Worm (Caenorhabditis elegans) whole organism, L1 larva: ENCODE measurements around the gene pqn-39.
A peak's percentile ranks its signal among the peaks of the same experiment; 100 is the strongest.

Source experiments
- F16B12.6 ChIP-seq: fragments of 150-350 bp; optimal IDR thresholded peaks from 2 replicates; lab custom pipeline; 2014; ENCODE audit warnings: missing biosample characterization, missing genetic modification characterization
- aha-1 ChIP-seq: fragments of 150-350 bp; optimal IDR thresholded peaks from 2 replicates; lab custom pipeline; 2014; ENCODE audit warnings: missing biosample characterization, missing genetic modification characterization
- aly-2 ChIP-seq: fragments of 150-350 bp; optimal IDR thresholded peaks from 2 replicates; lab custom pipeline; 2014; ENCODE audit warnings: missing biosample characterization, missing genetic modification characterization
- ama-1 ChIP-seq: fragments of 150-350 bp; optimal IDR thresholded peaks from 2 replicates; lab custom pipeline; 2014
- blmp-1 ChIP-seq: fragments of 150-350 bp; optimal IDR thresholded peaks from 2 replicates; lab custom pipeline; 2014; ENCODE audit warnings: missing biosample characterization, missing genetic modification characterization
- ceh-8 ChIP-seq: fragments of 200-800 bp; sonication (Bioruptor generic); optimal IDR thresholded peaks from 2 replicates; lab custom pipeline; 2018; ENCODE audit warnings: mild to moderate bottlenecking, missing genetic modification characterization, moderate library complexity, missing compliant biosample characterization
- ceh-82 ChIP-seq, 3 experiments: fragments of 150-350 bp in 1 of 3; sonication (generic microtip) in 2 of 3; optimal IDR thresholded peaks; 2 replicates each; lab custom pipeline; 2014 to 2017; ENCODE audit warnings: missing biosample characterization in 3 of 3, missing genetic modification characterization in 3 of 3
- dpl-1 ChIP-seq, 3 experiments: fragments of 150-350 bp in 2 of 3; sonication (generic microtip) in 1 of 3; optimal IDR thresholded peaks; 2 replicates each; lab custom pipeline; 2014 to 2017; ENCODE audit warnings: missing biosample characterization in 3 of 3, missing genetic modification characterization in 3 of 3, missing genetic modification reagents in 3 of 3
- dsc-1 ChIP-seq: sonication (generic microtip); optimal IDR thresholded peaks from 2 replicates; lab custom pipeline; 2016; ENCODE audit warnings: mild to moderate bottlenecking, missing genetic modification characterization, missing compliant biosample characterization
- efl-1 ChIP-seq, 4 experiments: fragments of 150-350 bp; optimal IDR thresholded peaks in 3 of 4; peaks in 1 of 4; 1 replicate in 1 of 4; 2 replicates in 3 of 4; lab custom pipeline; 2014; ENCODE audit warnings: missing biosample characterization in 2 of 4, missing genetic modification characterization in 2 of 4, missing genetic modification reagents in 2 of 4
- efl-3 ChIP-seq: fragments of 200-800 bp; sonication (Bioruptor generic); optimal IDR thresholded peaks from 2 replicates; lab custom pipeline; 2018; ENCODE audit warnings: mild to moderate bottlenecking, missing genetic modification characterization, missing compliant biosample characterization
- egl-27 ChIP-seq, 2 experiments: fragments of 150-350 bp in 1 of 2; sonication (generic microtip); optimal IDR thresholded peaks; 3 replicates each; lab custom pipeline; 2017 to 2018; ENCODE audit warnings: missing biosample characterization in 2 of 2, missing genetic modification characterization in 2 of 2, missing genetic modification reagents in 2 of 2
- elt-2 ChIP-seq: sonication (generic microtip); optimal IDR thresholded peaks from 2 replicates; lab custom pipeline; 2016; ENCODE audit warnings: missing genetic modification characterization, mild to moderate bottlenecking, inconsistent platforms, missing compliant biosample characterization, missing genetic modification reagents
- elt-3 ChIP-seq, 6 experiments: fragments of 150-350 bp in 1 of 6; sonication (generic microtip); optimal IDR thresholded peaks; 2 replicates each; lab custom pipeline; 2017 to 2018; ENCODE audit warnings: missing biosample characterization in 6 of 6, missing genetic modification characterization in 6 of 6, inconsistent platforms in 1 of 6
- ets-5 ChIP-seq: fragments of 200-800 bp; sonication (Bioruptor generic); IDR thresholded peaks from 2 replicates; pipeline ENCODE4 v1.3.6; 2022; ENCODE audit warnings: missing genetic modification characterization, missing compliant biosample characterization
- fkh-8 ChIP-seq: sonication (generic microtip); optimal IDR thresholded peaks from 2 replicates; lab custom pipeline; 2016; ENCODE audit warnings: mild to moderate bottlenecking, missing genetic modification characterization, missing compliant biosample characterization
- grh-1 ChIP-seq: fragments of 200-800 bp; sonication (Bioruptor generic); IDR thresholded peaks from 2 replicates; pipeline ENCODE4 v1.3.6; 2022; ENCODE audit warnings: missing genetic modification reagents, missing genetic modification characterization, missing compliant biosample characterization
- hpl-2 ChIP-seq: fragments of 150-350 bp; optimal IDR thresholded peaks from 2 replicates; lab custom pipeline; 2014; ENCODE audit warnings: missing biosample characterization, missing genetic modification reagents, missing genetic modification characterization
- isw-1 ChIP-seq: fragments of 200-800 bp; sonication (Bioruptor generic); IDR thresholded peaks from 2 replicates; pipeline ENCODE4 v1.3.6; 2022; ENCODE audit warnings: missing genetic modification characterization, missing compliant biosample characterization
- lin-14 ChIP-seq: fragments of 200-800 bp; sonication (Bioruptor generic); optimal IDR thresholded peaks from 2 replicates; lab custom pipeline; 2018; ENCODE audit warnings: mild to moderate bottlenecking, missing genetic modification characterization, moderate library complexity, missing compliant biosample characterization
- lin-15B ChIP-seq: fragments of 150-350 bp; sonication (generic microtip); optimal IDR thresholded peaks from 3 replicates; lab custom pipeline; 2014; ENCODE audit warnings: missing biosample characterization, missing genetic modification characterization
- lin-35 ChIP-seq, 2 experiments: fragments of 150-350 bp; optimal IDR thresholded peaks; 2 replicates each; lab custom pipeline; 2014; ENCODE audit warnings: missing biosample characterization in 2 of 2, missing genetic modification characterization in 2 of 2, missing genetic modification reagents in 2 of 2
- lin-39 ChIP-seq: fragments of 150-350 bp; optimal IDR thresholded peaks from 2 replicates; lab custom pipeline; 2014; ENCODE audit warnings: missing biosample characterization, missing genetic modification reagents, missing genetic modification characterization
- mdl-1 ChIP-seq, 2 experiments: fragments of 150-350 bp; optimal IDR thresholded peaks; 2 replicates each; lab custom pipeline; 2014 to 2017; ENCODE audit warnings: missing biosample characterization in 2 of 2, missing genetic modification characterization in 2 of 2, inconsistent platforms in 1 of 2
- nhr-11 ChIP-seq: fragments of 150-350 bp; optimal IDR thresholded peaks from 2 replicates; lab custom pipeline; 2014; ENCODE audit warnings: missing biosample characterization, missing genetic modification characterization
- nhr-28 ChIP-seq: fragments of 150-350 bp; optimal IDR thresholded peaks from 2 replicates; lab custom pipeline; 2014; ENCODE audit warnings: missing biosample characterization, missing genetic modification characterization
- nhr-76 ChIP-seq: sonication (generic microtip); optimal IDR thresholded peaks from 2 replicates; lab custom pipeline; 2017; ENCODE audit warnings: missing biosample characterization, missing genetic modification characterization
- pag-3 ChIP-seq: sonication (generic microtip); optimal IDR thresholded peaks from 2 replicates; lab custom pipeline; 2017; ENCODE audit warnings: missing genetic modification characterization, mild to moderate bottlenecking, missing compliant biosample characterization, antibody characterized with exemption, borderline replicate concordance; ENCODE audit not compliant: insufficient read depth
- pqm-1 ChIP-seq: sonication (generic microtip); optimal IDR thresholded peaks from 3 replicates; lab custom pipeline; 2017; ENCODE audit warnings: missing biosample characterization, missing genetic modification characterization
- rnt-1 ChIP-seq: sonication (generic microtip); optimal IDR thresholded peaks from 2 replicates; lab custom pipeline; 2016; ENCODE audit warnings: mild to moderate bottlenecking, missing genetic modification characterization, moderate library complexity, missing compliant biosample characterization
- skn-1 ChIP-seq: fragments of 150-350 bp; optimal IDR thresholded peaks from 2 replicates; lab custom pipeline; 2014; ENCODE audit warnings: missing biosample characterization, missing genetic modification characterization
- snpc-4 ChIP-seq: fragments of 150-350 bp; optimal IDR thresholded peaks from 2 replicates; lab custom pipeline; 2014; ENCODE audit warnings: missing biosample characterization, missing genetic modification characterization
- snu-23 ChIP-seq: sonication (generic microtip); optimal IDR thresholded peaks from 2 replicates; lab custom pipeline; 2016; ENCODE audit warnings: missing genetic modification characterization, missing compliant biosample characterization
- sox-4 ChIP-seq: sonication (generic microtip); optimal IDR thresholded peaks from 2 replicates; lab custom pipeline; 2016; ENCODE audit warnings: missing genetic modification characterization, missing compliant biosample characterization
- sptf-1 ChIP-seq: fragments of 150-350 bp; optimal IDR thresholded peaks from 2 replicates; lab custom pipeline; 2014; ENCODE audit warnings: missing biosample characterization, missing genetic modification characterization
- sup-37 ChIP-seq: fragments of 200-800 bp; sonication (Bioruptor generic); optimal IDR thresholded peaks from 2 replicates; lab custom pipeline; 2018; ENCODE audit warnings: mild to moderate bottlenecking, missing genetic modification characterization, missing compliant biosample characterization
- swsn-7 ChIP-seq: sonication (generic microtip); optimal IDR thresholded peaks from 2 replicates; lab custom pipeline; 2016; ENCODE audit warnings: missing genetic modification characterization, missing compliant biosample characterization
- tbx-2 ChIP-seq: sonication (generic microtip); optimal IDR thresholded peaks from 2 replicates; lab custom pipeline; 2016; ENCODE audit warnings: missing genetic modification characterization, missing compliant biosample characterization
- unc-30 ChIP-seq: sonication (generic microtip); optimal IDR thresholded peaks from 2 replicates; lab custom pipeline; 2017; ENCODE audit warnings: missing biosample characterization, missing genetic modification characterization
- unc-62 ChIP-seq: fragments of 150-350 bp; optimal IDR thresholded peaks from 2 replicates; lab custom pipeline; 2014; ENCODE audit warnings: missing biosample characterization, missing genetic modification reagents, missing genetic modification characterization
- xbp-1 ChIP-seq: sonication (generic microtip); optimal IDR thresholded peaks from 2 replicates; lab custom pipeline; 2016; ENCODE audit warnings: missing genetic modification characterization, missing compliant biosample characterization
- zag-1 ChIP-seq: fragments of 150-350 bp; optimal IDR thresholded peaks from 2 replicates; lab custom pipeline; 2014; ENCODE audit warnings: missing biosample characterization, missing genetic modification characterization
- zip-4 ChIP-seq: fragments of 200-800 bp; sonication (Bioruptor generic); optimal IDR thresholded peaks from 2 replicates; lab custom pipeline; 2018; ENCODE audit warnings: mild to moderate bottlenecking, missing genetic modification characterization, moderate library complexity, missing compliant biosample characterization
- ztf-11 ChIP-seq, 2 experiments: sonication (generic microtip); optimal IDR thresholded peaks; 2 replicates each; lab custom pipeline; 2016 to 2017; ENCODE audit warnings: missing genetic modification characterization in 2 of 2, missing biosample characterization in 1 of 2, missing compliant biosample characterization in 1 of 2

pqn-39 gene

DNA sequence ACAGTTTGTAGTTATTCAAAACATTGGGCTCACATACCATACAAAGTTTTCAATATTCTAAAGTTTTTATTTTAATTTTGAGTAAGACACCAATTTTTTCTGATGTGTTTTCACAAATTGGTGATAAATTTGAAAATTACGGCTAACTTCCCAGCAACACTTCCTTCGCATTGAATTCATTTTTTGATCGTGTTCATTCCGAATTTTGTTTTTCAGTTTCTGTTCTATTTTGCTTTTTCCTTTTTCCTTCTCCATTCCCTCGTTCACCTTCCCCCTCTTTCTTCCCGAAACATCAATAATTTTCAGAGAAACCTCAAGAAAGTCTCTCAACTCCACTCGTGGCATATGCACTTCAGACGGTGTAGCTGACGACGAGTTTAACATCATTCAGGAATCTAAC is 19.7 kb downstream of the pqn-39 start, which contains the start of gene alg-1:
Gene alg-1 (plus strand): TSS at position 301 of the 400 bp plus-strand sequence.
- TF ChIP-seq sup-37 (GFP tag; lab: Kevin White, UChicago) (no peak), zag-1 (tag; lab: Kevin White, UChicago) (no peak), swsn-7 (tag; lab: Kevin White, UChicago) (no peak), hpl-2 (GFP tag; lab: Kevin White, UChicago) (no peak), sox-4 (no peak), nhr-76 (tag; lab: Kevin White, UChicago) (no peak), unc-62 (no peak), skn-1 (tag; lab: Kevin White, UChicago) (no peak), lin-15B (tag; lab: Kevin White, UChicago) (no peak), isw-1 (no peak), zip-4 (GFP tag; lab: Kevin White, UChicago) (no peak), rnt-1 (no peak), elt-3 (tag; optimal IDR thresholded peaks at IDR 0.05; lab: Kevin White, UChicago) (no peak), lin-35 (GFP tag; optimal IDR thresholded peaks at IDR 0.05; lab: Kevin White, UChicago) (no peak), nhr-28 (no peak), sptf-1 (tag; lab: Kevin White, UChicago) (no peak), unc-30 (tag; lab: Kevin White, UChicago) (no peak), efl-1 (optimal IDR thresholded peaks at IDR 0.05; lab: Kevin White, UChicago) (no peak), efl-1 (GFP tag; optimal IDR thresholded peaks at IDR 0.05 in 1 of 2; lab: Kevin White, UChicago) (no peak)

DNA sequence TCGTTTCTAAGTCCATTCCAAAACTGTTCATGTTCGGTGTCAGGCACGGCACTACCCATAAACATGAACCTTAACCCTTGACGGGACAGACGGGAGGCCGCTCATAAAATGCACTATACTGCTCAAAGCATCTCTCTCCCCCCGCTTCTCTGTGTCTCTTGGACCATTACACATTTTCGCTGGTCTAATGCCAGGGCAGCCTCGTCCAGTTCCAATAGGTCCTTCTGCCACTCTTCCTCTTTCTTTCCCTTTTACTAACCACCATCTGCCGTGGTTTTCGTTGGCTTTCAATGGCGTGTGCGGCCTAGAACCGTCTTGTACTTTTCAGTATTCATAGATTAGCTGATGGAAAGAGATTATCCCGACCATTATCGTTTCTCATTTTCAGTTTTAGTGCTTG is 20.3 kb downstream of the pqn-39 start:
- peak; percentile 22 for TF ChIP-seq dsc-1 (tag; lab: Kevin White, UChicago)
- TF ChIP-seq ceh-82 (tag; optimal IDR thresholded peaks at IDR 0.05; lab: Kevin White, UChicago), result peak in 1 of 3 experiments; percentile 1
- TF ChIP-seq nhr-28, result no peak
- no peak for TF ChIP-seq pag-3 (tag; lab: Kevin White, UChicago)
- no peak for TF ChIP-seq ama-1 (lab: Kevin White, UChicago)
- no peak for TF ChIP-seq snu-23 (GFP tag; lab: Kevin White, UChicago)
- TF ChIP-seq lin-14 (GFP tag; lab: Kevin White, UChicago), result peak; percentile 20
- no peak for TF ChIP-seq efl-1 (optimal IDR thresholded peaks at IDR 0.05; lab: Kevin White, UChicago)
- TF ChIP-seq efl-1 (GFP tag; optimal IDR thresholded peaks at IDR 0.05 in 1 of 2; lab: Kevin White, UChicago), result peak in 1 of 2 experiments; percentile 36
- peak in 1 of 2 experiments; percentile 9 for TF ChIP-seq ztf-11 (tag; optimal IDR thresholded peaks at IDR 0.05; lab: Kevin White, UChicago)
- TF ChIP-seq lin-39 (tag; lab: Kevin White, UChicago), result no peak
- TF ChIP-seq F16B12.6 (tag; lab: Kevin White, UChicago), result no peak
- no peak for TF ChIP-seq egl-27 (tag; optimal IDR thresholded peaks at IDR 0.05; lab: Kevin White, UChicago)
- no peak for TF ChIP-seq aly-2

DNA sequence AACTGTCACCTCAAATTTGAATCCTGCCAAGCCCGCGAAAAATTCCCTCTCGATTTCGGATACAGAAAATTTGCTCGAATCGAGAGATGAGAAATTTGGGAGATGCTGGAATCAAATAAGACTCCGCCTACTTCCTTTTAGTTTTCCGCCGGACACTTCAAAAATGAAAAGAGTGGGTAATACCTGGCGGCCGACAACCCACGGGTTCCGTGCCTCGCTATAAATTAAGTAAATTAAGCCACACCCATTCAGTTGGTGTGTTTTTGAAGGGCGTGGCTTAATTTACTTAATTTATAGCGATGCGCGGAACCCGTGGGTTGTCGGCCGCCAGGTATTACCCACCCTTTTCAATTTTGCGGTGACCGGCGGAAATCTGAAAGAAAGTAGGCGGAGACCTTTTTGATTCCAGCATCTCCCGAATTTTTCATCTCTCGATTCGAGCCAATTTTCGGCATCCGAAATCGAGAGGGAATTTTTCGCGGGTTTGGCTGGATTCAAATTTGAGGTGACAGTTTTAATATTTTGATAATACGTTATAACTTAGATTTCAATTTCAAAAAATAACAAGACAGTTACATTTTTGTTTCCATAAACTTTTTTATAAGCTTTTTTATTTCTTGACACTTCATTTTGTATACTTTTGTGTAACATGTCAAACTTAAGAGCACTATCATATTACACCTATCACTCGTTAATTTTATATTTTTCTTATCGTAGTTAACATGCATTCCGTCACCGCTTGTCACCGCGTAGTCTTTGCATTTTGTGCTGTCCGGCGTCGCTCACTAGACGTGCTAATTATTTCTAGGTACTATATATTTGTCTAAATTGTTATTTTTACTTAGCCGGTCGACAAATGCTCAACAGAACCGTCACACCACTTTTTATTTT is 21.5 kb downstream of the pqn-39 start:
- TF ChIP-seq elt-2 (tag; lab: Kevin White, UChicago) (peak; percentile 25), nhr-11 (tag; lab: Kevin White, UChicago) (no peak)

DNA sequence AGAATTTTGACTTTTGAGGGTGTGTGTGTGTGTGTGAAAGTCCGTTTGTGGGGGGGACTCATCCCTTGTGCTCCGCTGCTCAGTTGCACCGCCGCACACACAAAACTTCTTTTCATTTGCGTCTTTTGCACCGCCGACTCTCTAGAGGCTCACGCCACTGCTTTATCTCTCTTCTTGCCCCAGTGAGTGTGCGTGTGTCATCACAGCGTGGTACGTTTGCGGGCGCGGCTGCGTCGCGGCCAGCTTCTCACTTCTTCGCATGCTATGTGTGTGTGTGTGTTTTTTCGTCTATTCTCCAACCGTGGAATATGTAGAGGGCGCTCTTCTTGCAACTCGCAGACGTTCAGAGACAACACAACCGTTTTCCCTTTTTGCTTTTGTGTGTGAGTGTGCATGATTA is 23.0 kb downstream of the pqn-39 start:
- TF ChIP-seq elt-2 (tag; lab: Kevin White, UChicago) (no peak), blmp-1 (tag; lab: Kevin White, UChicago) (no peak), xbp-1 (tag; lab: Kevin White, UChicago) (peak; percentile 26), fkh-8 (tag; lab: Kevin White, UChicago) (peak; percentile 82), snpc-4 (tag; lab: Kevin White, UChicago) (peak; percentile 81), mdl-1 (tag; optimal IDR thresholded peaks at IDR 0.05; lab: Kevin White, UChicago) (peak in 1 of 2 experiments; percentile 47), isw-1 (0 out of 2 replicates have a peak, but pooled peaks have one; percentile 14), grh-1 (GFP tag; lab: Robert Waterston, UW) (no peak), tbx-2 (tag; lab: Kevin White, UChicago) (peak; percentile 52), efl-3 (no peak), dpl-1 (GFP tag; optimal IDR thresholded peaks at IDR 0.05; lab: Kevin White, UChicago) (peak in 1 of 3 experiments; percentile 26), ets-5 (no peak), egl-27 (tag; optimal IDR thresholded peaks at IDR 0.05; lab: Kevin White, UChicago) (no peak), zip-4 (GFP tag; lab: Kevin White, UChicago) (no peak), rnt-1 (peak; percentile 57), pqm-1 (tag; lab: Kevin White, UChicago) (no peak), sup-37 (GFP tag; lab: Kevin White, UChicago) (no peak), swsn-7 (tag; lab: Kevin White, UChicago) (peak; percentile 54), ceh-8 (GFP tag; lab: Kevin White, UChicago) (peak; percentile 67), aha-1 (tag; lab: Kevin White, UChicago) (no peak)
